Worm (Caenorhabditis elegans) whole organism, young adult: Measurements from ENCODE around the gene mnk-1.
A peak's percentile ranks its signal among the peaks of the same experiment; 100 is the strongest.

Source experiments
- B0336.3 ChIP-seq: fragments of 200-800 bp; sonication (Bioruptor generic); IDR thresholded peaks from 2 replicates; pipeline ENCODE4 v1.3.6; 2022; ENCODE audit warnings: missing genetic modification characterization, missing compliant biosample characterization
- C06A6.2 ChIP-seq: fragments of 200-800 bp; sonication (Bioruptor generic); conservative IDR thresholded peaks from 2 replicates; pipeline ENCODE4 v1.3.6; 2022; ENCODE audit warnings: missing genetic modification characterization, missing compliant biosample characterization
- F39B2.1 ChIP-seq: fragments of 200-800 bp; sonication (Bioruptor generic); IDR thresholded peaks from 2 replicates; pipeline ENCODE4 v1.3.6; 2022; ENCODE audit warnings: missing genetic modification reagents, missing genetic modification characterization, missing compliant biosample characterization
- F52B5.7 ChIP-seq: sonication (generic microtip); optimal IDR thresholded peaks from 2 replicates; lab custom pipeline; 2016; ENCODE audit warnings: mild to moderate bottlenecking, missing genetic modification characterization, missing compliant biosample characterization
- K11D2.4 ChIP-seq: fragments of 200-800 bp; sonication (Bioruptor generic); IDR thresholded peaks from 2 replicates; pipeline ENCODE4 v1.3.6; 2022; ENCODE audit warnings: missing genetic modification reagents, missing genetic modification characterization, missing compliant biosample characterization
- Y53G8AR.9 ChIP-seq: fragments of 200-800 bp; sonication (Bioruptor generic); conservative IDR thresholded peaks from 2 replicates; pipeline ENCODE4 v1.3.6; 2022; ENCODE audit warnings: missing genetic modification reagents, missing genetic modification characterization, missing compliant biosample characterization
- ZK185.1 ChIP-seq: sonication (generic microtip); optimal IDR thresholded peaks from 2 replicates; lab custom pipeline; 2016; ENCODE audit warnings: mild to moderate bottlenecking, missing genetic modification characterization, missing compliant biosample characterization; ENCODE audit not compliant: poor library complexity, severe bottlenecking
- akir-1 ChIP-seq: fragments of 200-800 bp; sonication (Bioruptor generic); optimal IDR thresholded peaks from 2 replicates; lab custom pipeline; 2018; ENCODE audit warnings: mild to moderate bottlenecking, missing genetic modification characterization, moderate library complexity, missing compliant biosample characterization
- ama-1 ChIP-seq, 3 experiments: fragments of 150-350 bp in 1 of 3; sonication (generic microtip) in 2 of 3; optimal IDR thresholded peaks; 2 replicates each; lab custom pipeline; 2014 to 2018; ENCODE audit warnings: missing biosample characterization in 2 of 3, missing genetic modification characterization in 2 of 3, missing genetic modification reagents in 2 of 3
- aptf-2 ChIP-seq: fragments of 200-800 bp; sonication (Bioruptor generic); conservative IDR thresholded peaks from 2 replicates; pipeline ENCODE4 v1.3.6; 2022; ENCODE audit warnings: missing genetic modification reagents, missing genetic modification characterization, missing compliant biosample characterization
- atf-7 ChIP-seq: sonication (generic microtip); optimal IDR thresholded peaks from 2 replicates; lab custom pipeline; 2017; ENCODE audit warnings: mild to moderate bottlenecking, missing genetic modification characterization, missing compliant biosample characterization
- attf-5 ChIP-seq: fragments of 200-800 bp; sonication (Bioruptor generic); optimal IDR thresholded peaks from 2 replicates; lab custom pipeline; 2018; ENCODE audit warnings: mild to moderate bottlenecking, missing genetic modification characterization, missing compliant biosample characterization
- ceh-79 ChIP-seq: sonication (generic microtip); optimal IDR thresholded peaks from 2 replicates; lab custom pipeline; 2017; ENCODE audit warnings: mild to moderate bottlenecking, missing genetic modification characterization, missing compliant biosample characterization
- chd-7 ChIP-seq: sonication (generic microtip); optimal IDR thresholded peaks from 2 replicates; lab custom pipeline; 2016; ENCODE audit warnings: mild to moderate bottlenecking, missing genetic modification characterization, moderate library complexity, missing compliant biosample characterization
- dox-1 ChIP-seq: fragments of 200-800 bp; sonication (Bioruptor generic); IDR thresholded peaks from 2 replicates; pipeline ENCODE4 v1.3.6; 2022; ENCODE audit warnings: missing genetic modification reagents, missing genetic modification characterization, missing compliant biosample characterization
- efl-1 ChIP-seq: fragments of 150-350 bp; optimal IDR thresholded peaks from 2 replicates; lab custom pipeline; 2014; ENCODE audit warnings: missing biosample characterization, missing genetic modification reagents, missing genetic modification characterization
- egl-44 ChIP-seq: fragments of 200-800 bp; sonication (Bioruptor generic); IDR thresholded peaks from 2 replicates; pipeline ENCODE4 v1.3.6; 2022; ENCODE audit warnings: missing genetic modification reagents, missing genetic modification characterization, missing compliant biosample characterization
- egrh-3 ChIP-seq: fragments of 200-800 bp; sonication (Bioruptor generic); IDR thresholded peaks from 2 replicates; pipeline ENCODE4 v1.3.6; 2022; ENCODE audit warnings: missing genetic modification reagents, missing genetic modification characterization, missing compliant biosample characterization
- ekl-4 ChIP-seq: fragments of 200-800 bp; sonication (Bioruptor generic); IDR thresholded peaks from 2 replicates; pipeline ENCODE4 v1.3.6; 2022; ENCODE audit warnings: missing genetic modification reagents, missing genetic modification characterization, missing compliant biosample characterization
- ets-4 ChIP-seq: fragments of 200-800 bp; sonication (Bioruptor generic); optimal IDR thresholded peaks from 2 replicates; lab custom pipeline; 2018; ENCODE audit warnings: mild to moderate bottlenecking, missing genetic modification characterization, missing compliant biosample characterization
- hlh-26 ChIP-seq: fragments of 200-800 bp; sonication (Bioruptor generic); conservative IDR thresholded peaks from 2 replicates; pipeline ENCODE4 v1.3.6; 2022; ENCODE audit warnings: missing genetic modification reagents, missing genetic modification characterization, missing compliant biosample characterization
- hmg-1.2 ChIP-seq: fragments of 200-800 bp; sonication (Bioruptor generic); IDR thresholded peaks from 2 replicates; pipeline ENCODE4 v1.3.6; 2022; ENCODE audit warnings: missing genetic modification reagents, missing genetic modification characterization, missing compliant biosample characterization
- hrde-1 ChIP-seq: sonication (generic microtip); optimal IDR thresholded peaks from 2 replicates; lab custom pipeline; 2016; ENCODE audit warnings: missing genetic modification characterization, mild to moderate bottlenecking, missing compliant biosample characterization, moderate library complexity, missing genotype, missing genetic modification reagents, borderline replicate concordance
- hsf-1 ChIP-seq: fragments of 200-800 bp; sonication (Bioruptor generic); IDR thresholded peaks from 2 replicates; pipeline ENCODE4 v1.3.6; 2022; ENCODE audit warnings: missing genetic modification reagents, missing genetic modification characterization, missing compliant biosample characterization
- let-526 ChIP-seq: fragments of 200-800 bp; sonication (Bioruptor generic); IDR thresholded peaks from 2 replicates; pipeline ENCODE4 v1.3.6; 2022; ENCODE audit warnings: missing genetic modification reagents, missing genetic modification characterization, missing compliant biosample characterization
- let-607 ChIP-seq, 2 experiments: fragments of 200-800 bp in 1 of 2; sonication (Bioruptor generic) in 1 of 2; sonication (generic microtip) in 1 of 2; optimal IDR thresholded peaks; 2 replicates each; lab custom pipeline; 2016 to 2018; ENCODE audit warnings: mild to moderate bottlenecking in 2 of 2, missing compliant biosample characterization in 2 of 2, missing genetic modification characterization in 2 of 2, moderate library complexity in 2 of 2, missing genotype in 1 of 2
- lin-26 ChIP-seq: fragments of 200-800 bp; sonication (Bioruptor generic); IDR thresholded peaks from 2 replicates; pipeline ENCODE4 v1.3.6; 2022; ENCODE audit warnings: missing genetic modification reagents, missing genetic modification characterization, missing compliant biosample characterization
- lir-1 ChIP-seq: fragments of 200-800 bp; sonication (Bioruptor generic); conservative IDR thresholded peaks from 2 replicates; pipeline ENCODE4 v1.3.6; 2022; ENCODE audit warnings: missing genetic modification reagents, missing genetic modification characterization, missing compliant biosample characterization
- lsy-27 ChIP-seq: sonication (generic microtip); optimal IDR thresholded peaks from 2 replicates; lab custom pipeline; 2017; ENCODE audit warnings: missing genetic modification characterization, mild to moderate bottlenecking, missing compliant biosample characterization, antibody characterized with exemption, missing genotype, borderline replicate concordance; ENCODE audit not compliant: insufficient read depth
- mcd-1 ChIP-seq: fragments of 200-800 bp; sonication (Bioruptor generic); IDR thresholded peaks from 2 replicates; pipeline ENCODE4 v1.3.6; 2022; ENCODE audit warnings: missing genetic modification reagents, missing genetic modification characterization, missing compliant biosample characterization
- mxl-1 ChIP-seq: sonication (generic microtip); optimal IDR thresholded peaks from 2 replicates; lab custom pipeline; 2016; ENCODE audit warnings: missing genetic modification characterization, missing compliant biosample characterization
- nhr-80 ChIP-seq: sonication (generic microtip); optimal IDR thresholded peaks from 2 replicates; lab custom pipeline; 2016; ENCODE audit warnings: missing genetic modification characterization, missing compliant biosample characterization
- nhr-90 ChIP-seq: sonication (generic microtip); optimal IDR thresholded peaks from 2 replicates; lab custom pipeline; 2016; ENCODE audit warnings: missing genotype, mild to moderate bottlenecking, missing genetic modification characterization, missing compliant biosample characterization
- rec-8 ChIP-seq, 2 experiments: sonication (generic microtip); optimal IDR thresholded peaks; 2 replicates each; lab custom pipeline; 2016; ENCODE audit warnings: mild to moderate bottlenecking in 2 of 2, missing genetic modification characterization in 2 of 2, missing genetic modification reagents in 2 of 2, missing genotype in 2 of 2, missing biosample characterization in 1 of 2, missing compliant biosample characterization in 1 of 2, moderate library complexity in 1 of 2
- rpc-1 ChIP-seq, 2 experiments: fragments of 150-350 bp in 1 of 2; sonication (generic microtip) in 1 of 2; optimal IDR thresholded peaks; 2 replicates each; lab custom pipeline; 2014 to 2018; ENCODE audit warnings: missing biosample characterization in 1 of 2, missing genetic modification characterization in 1 of 2, missing genetic modification reagents in 1 of 2, missing genotype in 1 of 2
- snpc-1.3 ChIP-seq: sonication (generic microtip); optimal IDR thresholded peaks from 2 replicates; lab custom pipeline; 2017; ENCODE audit warnings: missing genetic modification characterization, mild to moderate bottlenecking, missing compliant biosample characterization, antibody characterized with exemption, moderate library complexity, missing genotype, missing genetic modification reagents; ENCODE audit not compliant: insufficient read depth
- snpc-4 ChIP-seq, 5 experiments: fragments of 150-350 bp in 1 of 5; sonication (generic microtip) in 4 of 5; optimal IDR thresholded peaks; 2 replicates each; lab custom pipeline; 2014 to 2018; ENCODE audit warnings: missing genetic modification characterization in 5 of 5, missing biosample characterization in 3 of 5, antibody characterized with exemption in 2 of 5, mild to moderate bottlenecking in 2 of 5, missing compliant biosample characterization in 2 of 5, missing genotype in 2 of 5, moderate library complexity in 2 of 5, missing genetic modification reagents in 1 of 5
- tbp1 ChIP-seq: fragments of 200-800 bp; sonication (Bioruptor generic); optimal IDR thresholded peaks from 2 replicates; lab custom pipeline; 2018; ENCODE audit warnings: mild to moderate bottlenecking, missing genetic modification characterization, missing compliant biosample characterization
- tlf-1 ChIP-seq: fragments of 200-800 bp; sonication (Bioruptor generic); optimal IDR thresholded peaks from 2 replicates; lab custom pipeline; 2018; ENCODE audit warnings: mild to moderate bottlenecking, missing genetic modification characterization, missing compliant biosample characterization
- unc-130 ChIP-seq: sonication (generic microtip); optimal IDR thresholded peaks from 2 replicates; lab custom pipeline; 2016; ENCODE audit warnings: missing genetic modification reagents, missing genetic modification characterization, missing compliant biosample characterization
- unc-62 ChIP-seq: fragments of 150-350 bp; optimal IDR thresholded peaks from 2 replicates; lab custom pipeline; 2014; ENCODE audit warnings: missing biosample characterization, missing genetic modification reagents, missing genetic modification characterization
- zfh-2 ChIP-seq: fragments of 200-800 bp; sonication (Bioruptor generic); conservative IDR thresholded peaks from 2 replicates; pipeline ENCODE4 v1.3.6; 2022; ENCODE audit warnings: missing genetic modification reagents, missing genetic modification characterization, missing compliant biosample characterization
- ztf-26 ChIP-seq: sonication (generic microtip); optimal IDR thresholded peaks from 2 replicates; lab custom pipeline; 2017; ENCODE audit warnings: missing genetic modification characterization, missing compliant biosample characterization
- ztf-3 ChIP-seq: fragments of 200-800 bp; sonication (Bioruptor generic); optimal IDR thresholded peaks from 2 replicates; lab custom pipeline; 2018; ENCODE audit warnings: mild to moderate bottlenecking, missing genetic modification characterization, missing compliant biosample characterization

mnk-1 gene

DNA sequence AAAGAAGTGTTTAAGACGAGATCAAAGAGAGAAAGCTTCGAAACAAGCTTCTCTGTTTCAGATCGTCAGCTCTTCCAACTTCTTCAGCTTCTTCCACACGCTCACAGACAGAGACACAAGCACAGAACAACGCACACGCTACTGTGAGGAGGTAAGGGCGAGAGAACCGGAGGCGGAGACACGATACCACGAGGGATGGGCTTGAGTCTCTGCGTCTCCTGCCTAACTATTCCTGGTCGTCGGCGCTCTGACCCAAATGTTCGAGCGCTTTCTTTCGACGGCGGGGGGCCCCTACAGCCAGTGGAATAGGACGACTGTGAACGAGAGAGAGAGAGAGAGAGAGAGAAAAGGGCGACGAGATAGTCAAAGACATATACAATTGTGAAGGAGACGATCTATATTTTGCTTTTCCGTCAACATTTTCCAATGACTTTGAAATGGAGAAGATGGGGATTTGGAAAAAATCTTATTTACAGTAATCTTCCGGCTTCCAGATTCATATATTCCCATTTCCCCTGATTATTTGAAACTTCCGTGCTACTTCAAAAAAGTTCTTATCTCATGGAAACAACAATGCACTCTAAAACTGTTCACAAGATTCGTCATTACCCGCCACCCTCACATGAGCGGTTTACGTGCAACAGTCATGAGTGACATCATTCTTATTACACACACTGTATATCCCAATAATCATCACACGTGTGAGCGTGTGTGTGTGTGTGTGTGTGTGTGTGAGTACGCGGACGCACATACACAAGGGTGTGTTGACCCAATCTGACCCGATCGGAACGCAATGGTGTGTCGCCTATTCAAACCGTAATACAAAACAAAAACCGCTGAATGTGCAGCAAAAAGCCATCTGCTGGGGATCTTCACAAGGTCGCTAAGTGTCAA lies 5.8 kb downstream of the mnk-1 start (continued):
- no peak for TF ChIP-seq snpc-4 (GFP tag; optimal IDR thresholded peaks at IDR 0.05; lab: Kevin White, UChicago)
- TF ChIP-seq snpc-4 (tag; optimal IDR thresholded peaks at IDR 0.05; lab: Kevin White, UChicago) = peak; percentile 19 to 43 (median 23)
- peak; percentile 82 for TF ChIP-seq egrh-3 (GFP tag; lab: Robert Waterston, UW)
- TF ChIP-seq snpc-1.3 (tag; lab: Kevin White, UChicago) = no peak
- peak in 1 of 2 experiments; percentile 36 for TF ChIP-seq let-607 (tag; optimal IDR thresholded peaks at IDR 0.05; lab: Kevin White, UChicago)
- TF ChIP-seq unc-62 (GFP tag; lab: Kevin White, UChicago) = no peak
- TF ChIP-seq aptf-2 (GFP tag; lab: Robert Waterston, UW) = no peak
- TF ChIP-seq K11D2.4 (GFP tag; lab: Robert Waterston, UW) = peak; percentile 87
- TF ChIP-seq tbp1 (GFP tag; lab: Kevin White, UChicago) = peak; percentile 30
- peak; percentile 57 for TF ChIP-seq ekl-4 (GFP tag; lab: Robert Waterston, UW)
- TF ChIP-seq chd-7 (tag; lab: Kevin White, UChicago) = peak; percentile 67
- no peak for TF ChIP-seq hrde-1 (tag; lab: Kevin White, UChicago)
- no peak for TF ChIP-seq ztf-26
- TF ChIP-seq rpc-1 (optimal IDR thresholded peaks at IDR 0.05; lab: Kevin White, UChicago) = peak; percentile 2
- no peak for TF ChIP-seq rpc-1 (tag; optimal IDR thresholded peaks at IDR 0.05; lab: Kevin White, UChicago)
- peak; percentile 32 for TF ChIP-seq ztf-3 (GFP tag; lab: Kevin White, UChicago)
- 0 out of 2 replicates have a peak, but pooled peaks have one; percentile 33 for TF ChIP-seq F39B2.1 (GFP tag; lab: Robert Waterston, UW)
- TF ChIP-seq B0336.3 = peak; percentile 37; the same call in 1 of the 2 replicates
- peak; percentile 60 for TF ChIP-seq lir-1
- TF ChIP-seq ets-4 (GFP tag; lab: Kevin White, UChicago) = peak; percentile 24
- TF ChIP-seq let-526 = peak; percentile 88
- peak; percentile 72 for TF ChIP-seq mcd-1 (GFP tag; lab: Robert Waterston, UW)
- TF ChIP-seq dox-1 (GFP tag; lab: Robert Waterston, UW) = peak; percentile 67
- TF ChIP-seq akir-1 (GFP tag; lab: Kevin White, UChicago) = no peak
- TF ChIP-seq hsf-1 (GFP tag; lab: Robert Waterston, UW) = peak; percentile 92
- peak; percentile 51 for TF ChIP-seq F52B5.7 (tag; lab: Kevin White, UChicago)
- no peak for TF ChIP-seq hlh-26
- no peak for TF ChIP-seq lsy-27 (tag; lab: Kevin White, UChicago)
- no peak for TF ChIP-seq ceh-79 (tag; lab: Kevin White, UChicago)
- TF ChIP-seq zfh-2 (GFP tag; lab: Robert Waterston, UW) = peak; percentile 98
- peak; percentile 45 for TF ChIP-seq tlf-1
- TF ChIP-seq lin-26 (GFP tag; lab: Robert Waterston, UW) = peak; percentile 74
- peak; percentile 77 for TF ChIP-seq ZK185.1
- TF ChIP-seq C06A6.2 (GFP tag; lab: Robert Waterston, UW) = peak; percentile 54; the same call in 1 of the 2 replicates
- TF ChIP-seq nhr-90 = peak; percentile 9
- peak; percentile 65 for TF ChIP-seq hmg-1.2 (GFP tag; lab: Robert Waterston, UW)
- TF ChIP-seq Y53G8AR.9 (GFP tag; lab: Robert Waterston, UW) = peak; percentile 71; the same call in 1 of the 2 replicates
- TF ChIP-seq ama-1 (optimal IDR thresholded peaks at IDR 0.05; lab: Kevin White, UChicago) = peak; percentile 91
- TF ChIP-seq ama-1 (GFP tag; optimal IDR thresholded peaks at IDR 0.05; lab: Kevin White, UChicago) = no peak
- TF ChIP-seq egl-44 = no peak
- TF ChIP-seq rec-8 (tag; optimal IDR thresholded peaks at IDR 0.05; lab: Kevin White, UChicago) = no peak
- TF ChIP-seq efl-1 = no peak
- no peak for TF ChIP-seq mxl-1 (tag; lab: Kevin White, UChicago)
- TF ChIP-seq atf-7 = peak; percentile 91
- peak; percentile 33 for TF ChIP-seq nhr-80 (tag; lab: Kevin White, UChicago)
- no peak for TF ChIP-seq unc-130
- TF ChIP-seq attf-5 (GFP tag; lab: Kevin White, UChicago) = peak; percentile 63
